Worm (Caenorhabditis elegans) whole organism, L3 larva: ENCODE measurements around the gene mrps-9.

Experiments
- ZK546.5 ChIP-seq: sonication (generic microtip); optimal IDR thresholded peaks from 2 replicates; lab custom pipeline; 2017; ENCODE audit warnings: missing biosample characterization, missing genetic modification characterization
- aly-2 ChIP-seq: fragments of 150-350 bp; optimal IDR thresholded peaks from 2 replicates; lab custom pipeline; 2014; ENCODE audit warnings: missing biosample characterization, missing genetic modification characterization
- ama-1 ChIP-seq: fragments of 150-350 bp; optimal IDR thresholded peaks from 2 replicates; lab custom pipeline; 2018
- elt-2 ChIP-seq: sonication (generic microtip); optimal IDR thresholded peaks from 2 replicates; lab custom pipeline; 2016; ENCODE audit warnings: missing genetic modification reagents, mild to moderate bottlenecking, missing genetic modification characterization, missing compliant biosample characterization
- hmg-11 ChIP-seq: sonication (generic microtip); optimal IDR thresholded peaks from 2 replicates; lab custom pipeline; 2016; ENCODE audit warnings: missing genetic modification characterization, missing compliant biosample characterization
- lin-39 ChIP-seq: fragments of 150-350 bp; optimal IDR thresholded peaks from 2 replicates; lab custom pipeline; 2018; ENCODE audit warnings: missing biosample characterization, missing genetic modification reagents, missing genetic modification characterization
- nhr-76 ChIP-seq: fragments of 150-350 bp; sonication (generic microtip); optimal IDR thresholded peaks from 5 replicates; lab custom pipeline; 2014; ENCODE audit warnings: missing biosample characterization, missing genetic modification characterization
- pha-4 ChIP-seq: fragments of 150-350 bp; optimal IDR thresholded peaks from 2 replicates; lab custom pipeline; 2014; ENCODE audit warnings: missing biosample characterization, missing genetic modification reagents, missing genetic modification characterization
- skn-1 ChIP-seq: fragments of 150-350 bp; optimal IDR thresholded peaks from 2 replicates; lab custom pipeline; 2014; ENCODE audit warnings: missing biosample characterization, missing genetic modification characterization
- tbx-2 ChIP-seq: sonication (generic microtip); optimal IDR thresholded peaks from 2 replicates; lab custom pipeline; 2016; ENCODE audit warnings: mild to moderate bottlenecking, missing genetic modification characterization, missing compliant biosample characterization
- ztf-11 ChIP-seq: fragments of 150-350 bp; optimal IDR thresholded peaks from 2 replicates; lab custom pipeline; 2014; ENCODE audit warnings: missing biosample characterization, missing genetic modification characterization

DNA sequence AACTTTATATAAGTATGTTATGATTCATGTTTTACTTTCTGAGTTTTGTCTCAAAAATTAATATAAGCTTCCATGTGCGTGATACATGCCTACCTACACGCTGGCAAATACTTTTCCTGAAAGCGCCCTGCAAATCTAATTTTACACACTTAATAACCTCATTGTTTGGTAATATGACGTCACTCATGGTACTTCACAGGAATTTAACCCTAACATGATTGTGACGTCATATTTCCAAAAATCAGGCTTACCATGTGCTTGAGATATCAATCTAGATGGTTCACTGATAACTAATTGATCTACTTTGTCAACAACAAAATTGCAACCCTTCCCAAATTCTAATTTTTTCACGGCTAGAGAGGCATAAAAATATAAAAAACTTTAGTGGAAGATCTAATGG is 37.6 kb downstream of the mrps-9 start:
- no peak for TF ChIP-seq tbx-2 (tag; lab: Kevin White, UChicago)
- no peak for TF ChIP-seq nhr-76 (tag; lab: Kevin White, UChicago)
- TF ChIP-seq hmg-11 (tag; lab: Kevin White, UChicago): no peak
- TF ChIP-seq ZK546.5 (tag; lab: Kevin White, UChicago): no peak
- no peak for TF ChIP-seq lin-39 (tag; lab: Kevin White, UChicago)
- TF ChIP-seq ama-1 (lab: Kevin White, UChicago): no peak
- no peak for TF ChIP-seq ztf-11
- TF ChIP-seq skn-1 (tag; lab: Kevin White, UChicago): no peak
- no peak for TF ChIP-seq pha-4
- TF ChIP-seq elt-2: no peak
- no peak for TF ChIP-seq aly-2 (tag; lab: Kevin White, UChicago)
